Worm (Caenorhabditis elegans) whole organism, late embryonic: Measurements from ENCODE around the gene F20A1.4.

ENCODE experiments used
- C08G9.2 ChIP-seq: sonication (generic microtip); optimal IDR thresholded peaks from 2 replicates; lab custom pipeline; 2016; ENCODE audit warnings: mild to moderate bottlenecking, missing genetic modification characterization, moderate library complexity, missing compliant biosample characterization
- T23F11.4 ChIP-seq: fragments of 200-800 bp; sonication (Bioruptor generic); optimal IDR thresholded peaks from 2 replicates; lab custom pipeline; 2018; ENCODE audit warnings: mild to moderate bottlenecking, missing genetic modification characterization, missing compliant biosample characterization
- Y22D7AL.16 ChIP-seq: sonication (generic microtip); optimal IDR thresholded peaks from 2 replicates; lab custom pipeline; 2016; ENCODE audit warnings: missing genetic modification characterization, missing compliant biosample characterization
- ama-1 ChIP-seq: fragments of 150-350 bp; optimal IDR thresholded peaks from 2 replicates; lab custom pipeline; 2014
- ceh-18 ChIP-seq: sonication (generic microtip); optimal IDR thresholded peaks from 2 replicates; lab custom pipeline; 2016; ENCODE audit warnings: missing genetic modification characterization, missing compliant biosample characterization
- ceh-19 ChIP-seq: fragments of 200-800 bp; sonication (Bioruptor generic); optimal IDR thresholded peaks from 2 replicates; lab custom pipeline; 2018; ENCODE audit warnings: mild to moderate bottlenecking, missing genetic modification characterization, missing compliant biosample characterization
- ceh-24 ChIP-seq: sonication (generic microtip); optimal IDR thresholded peaks from 2 replicates; lab custom pipeline; 2016; ENCODE audit warnings: mild to moderate bottlenecking, missing genetic modification characterization, missing compliant biosample characterization
- ceh-30 ChIP-seq: fragments of 150-350 bp; optimal IDR thresholded peaks from 2 replicates; lab custom pipeline; 2014; ENCODE audit warnings: missing biosample characterization, missing genetic modification characterization
- ceh-31 ChIP-seq: sonication (generic microtip); optimal IDR thresholded peaks from 2 replicates; lab custom pipeline; 2016; ENCODE audit warnings: missing genetic modification characterization, missing compliant biosample characterization
- ceh-34 ChIP-seq: sonication (generic microtip); optimal IDR thresholded peaks from 2 replicates; lab custom pipeline; 2016; ENCODE audit warnings: mild to moderate bottlenecking, missing genetic modification characterization, missing compliant biosample characterization
- ceh-48 ChIP-seq: sonication (generic microtip); optimal IDR thresholded peaks from 2 replicates; lab custom pipeline; 2016; ENCODE audit warnings: missing genetic modification characterization, inconsistent platforms, missing compliant biosample characterization
- ceh-6 ChIP-seq: fragments of 200-800 bp; sonication (Bioruptor generic); optimal IDR thresholded peaks from 2 replicates; lab custom pipeline; 2018; ENCODE audit warnings: mild to moderate bottlenecking, missing genetic modification characterization, missing compliant biosample characterization
- dmd-4 ChIP-seq: sonication (generic microtip); optimal IDR thresholded peaks from 2 replicates; lab custom pipeline; 2016; ENCODE audit warnings: borderline replicate concordance, missing genetic modification characterization, missing compliant biosample characterization
- dve-1 ChIP-seq: sonication (generic microtip); optimal IDR thresholded peaks from 2 replicates; lab custom pipeline; 2017; ENCODE audit warnings: antibody characterized with exemption, mild to moderate bottlenecking, missing genetic modification characterization, missing compliant biosample characterization
- elt-4 ChIP-seq: sonication (generic microtip); optimal IDR thresholded peaks from 2 replicates; lab custom pipeline; 2016; ENCODE audit warnings: missing genetic modification characterization, missing compliant biosample characterization
- ets-4 ChIP-seq: sonication (generic microtip); optimal IDR thresholded peaks from 2 replicates; lab custom pipeline; 2016; ENCODE audit warnings: missing genetic modification characterization, missing compliant biosample characterization
- eyg-1 ChIP-seq: sonication (generic microtip); optimal IDR thresholded peaks from 2 replicates; lab custom pipeline; 2016; ENCODE audit warnings: missing genotype, missing genetic modification characterization, missing compliant biosample characterization
- fax-1 ChIP-seq: sonication (generic microtip); optimal IDR thresholded peaks from 2 replicates; lab custom pipeline; 2016; ENCODE audit warnings: missing genotype, missing genetic modification characterization, missing compliant biosample characterization
- gmeb-2 ChIP-seq: sonication (generic microtip); optimal IDR thresholded peaks from 2 replicates; lab custom pipeline; 2016; ENCODE audit warnings: missing genetic modification characterization, inconsistent platforms, missing compliant biosample characterization
- hlh-15 ChIP-seq: sonication (generic microtip); optimal IDR thresholded peaks from 2 replicates; lab custom pipeline; 2016; ENCODE audit warnings: missing genetic modification characterization, missing compliant biosample characterization
- hlh-6 ChIP-seq: sonication (generic microtip); optimal IDR thresholded peaks from 2 replicates; lab custom pipeline; 2016; ENCODE audit warnings: missing genotype, missing genetic modification characterization, missing compliant biosample characterization
- lim-6 ChIP-seq: sonication (generic microtip); optimal IDR thresholded peaks from 2 replicates; lab custom pipeline; 2016; ENCODE audit warnings: missing genetic modification characterization, missing compliant biosample characterization
- lin-11 ChIP-seq: fragments of 200-800 bp; sonication (Bioruptor generic); optimal IDR thresholded peaks from 2 replicates; lab custom pipeline; 2018; ENCODE audit warnings: mild to moderate bottlenecking, missing genetic modification characterization, missing compliant biosample characterization
- mec-3 ChIP-seq: sonication (generic microtip); optimal IDR thresholded peaks from 2 replicates; lab custom pipeline; 2016; ENCODE audit warnings: borderline replicate concordance, missing genetic modification characterization, missing compliant biosample characterization
- nfya-1 ChIP-seq: sonication (generic microtip); optimal IDR thresholded peaks from 2 replicates; lab custom pipeline; 2017; ENCODE audit warnings: missing genetic modification characterization, mild to moderate bottlenecking, missing compliant biosample characterization, antibody characterized with exemption, moderate library complexity
- nhr-11 ChIP-seq: fragments of 150-350 bp; optimal IDR thresholded peaks from 2 replicates; lab custom pipeline; 2014; ENCODE audit warnings: missing biosample characterization, missing genetic modification characterization
- nhr-232 ChIP-seq: sonication (generic microtip); optimal IDR thresholded peaks from 2 replicates; lab custom pipeline; 2016; ENCODE audit warnings: missing genetic modification characterization, missing compliant biosample characterization
- npax-4 ChIP-seq: sonication (generic microtip); optimal IDR thresholded peaks from 2 replicates; lab custom pipeline; 2016; ENCODE audit warnings: missing genetic modification characterization, missing compliant biosample characterization
- pha-4 ChIP-seq: fragments of 150-350 bp; optimal IDR thresholded peaks from 2 replicates; lab custom pipeline; 2018; ENCODE audit warnings: missing biosample characterization, missing genetic modification reagents, missing genetic modification characterization
- pros-1 ChIP-seq: fragments of 150-350 bp; optimal IDR thresholded peaks from 2 replicates; lab custom pipeline; 2014; ENCODE audit warnings: missing biosample characterization, missing genetic modification reagents, missing genetic modification characterization
- rnt-1 ChIP-seq: sonication (generic microtip); optimal IDR thresholded peaks from 2 replicates; lab custom pipeline; 2016; ENCODE audit warnings: missing genetic modification characterization, missing compliant biosample characterization
- sox-2 ChIP-seq: fragments of 200-800 bp; sonication (Bioruptor generic); IDR thresholded peaks from 2 replicates; pipeline ENCODE4 v1.3.6; 2022; ENCODE audit warnings: missing genetic modification reagents, missing genetic modification characterization, missing compliant biosample characterization
- syd-9 ChIP-seq: sonication (generic microtip); optimal IDR thresholded peaks from 2 replicates; lab custom pipeline; 2016; ENCODE audit warnings: mild to moderate bottlenecking, missing genetic modification characterization, moderate library complexity, missing compliant biosample characterization
- tbx-2 ChIP-seq: sonication (generic microtip); optimal IDR thresholded peaks from 2 replicates; lab custom pipeline; 2016; ENCODE audit warnings: missing genetic modification characterization, missing compliant biosample characterization
- zip-5 ChIP-seq: sonication (generic microtip); optimal IDR thresholded peaks from 2 replicates; lab custom pipeline; 2016; ENCODE audit warnings: missing genetic modification characterization, missing compliant biosample characterization

The F20A1.4 gene

DNA sequence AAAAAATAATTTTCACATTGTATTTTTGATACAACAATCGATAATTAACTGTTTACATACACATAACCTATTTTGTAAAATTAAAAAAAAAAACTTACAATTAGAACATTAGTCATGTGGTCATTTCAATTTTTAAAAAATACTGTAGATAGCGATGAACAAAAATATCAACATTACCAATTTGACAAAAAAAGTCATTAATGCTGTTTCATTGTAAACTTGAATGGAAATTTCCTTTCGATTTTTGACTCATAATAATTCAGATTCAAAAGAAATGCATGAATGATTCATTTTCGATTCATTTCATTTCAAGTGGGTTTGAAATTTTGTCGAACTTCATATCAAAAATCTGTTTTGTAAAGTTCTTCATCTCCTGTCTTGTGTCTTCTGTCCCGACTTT, 12.2 kb downstream of the F20A1.4 start, which contains the start of gene C33G8.2:
C33G8.2 (plus strand) TSS at position 301 of the 400 bp plus-strand sequence.
- TF ChIP-seq Y22D7AL.16 (no peak), ceh-48 (tag; lab: Kevin White, UChicago) (no peak)

- TF ChIP-seq eyg-1 (no peak), C08G9.2 (tag; lab: Kevin White, UChicago) (no peak), dmd-4 (tag; lab: Kevin White, UChicago) (no peak), rnt-1 (tag; lab: Kevin White, UChicago) (no peak), ceh-30 (no peak), npax-4 (no peak), syd-9 (no peak), nfya-1 (tag; lab: Kevin White, UChicago) (no peak), ceh-24 (no peak)
Measured at ce11 chrV:7007307-7007706, 14.4 kb downstream of the F20A1.4 start, which contains the start of gene drd-10. drd-10 (plus strand) TSS chrV:7007607.

- TF ChIP-seq dmd-4 (tag; lab: Kevin White, UChicago) (no peak), hlh-15 (no peak), eyg-1 (no peak)
Measured at ce11 chrV:7005964-7006363, 15.7 kb downstream of the F20A1.4 start, which contains the start of gene spig-10. spig-10 (plus strand) TSS chrV:7006264.

- TF ChIP-seq lim-6 (tag; lab: Kevin White, UChicago) (no peak), elt-4 (no peak), zip-5 (no peak), hlh-6 (tag; lab: Kevin White, UChicago) (no peak), nhr-232 (tag; lab: Kevin White, UChicago) (no peak), ceh-19 (GFP tag; lab: Kevin White, UChicago) (no peak), ama-1 (lab: Kevin White, UChicago) (no peak)
Measured at ce11 chrV:7003850-7004249, 17.8 kb downstream of the F20A1.4 start, which contains the start of gene srab-4. srab-4 (plus strand) TSS chrV:7004150.

- TF ChIP-seq mec-3 (tag; lab: Kevin White, UChicago) (no peak), ceh-30 (no peak), ceh-31 (tag; lab: Kevin White, UChicago) (no peak), npax-4 (no peak), nhr-11 (tag; lab: Kevin White, UChicago) (no peak), lim-6 (tag; lab: Kevin White, UChicago) (no peak), hlh-15 (no peak), C08G9.2 (tag; lab: Kevin White, UChicago) (no peak), gmeb-2 (tag; lab: Kevin White, UChicago) (no peak), syd-9 (no peak), ceh-6 (GFP tag; lab: Kevin White, UChicago) (no peak), T23F11.4 (GFP tag; lab: Kevin White, UChicago) (no peak), ceh-34 (no peak), sox-2 (GFP tag; lab: Robert Waterston, UW) (no peak), zip-5 (no peak)
Measured at ce11 chrV:7000734-7001133, 20.9 kb downstream of the F20A1.4 start.

DNA sequence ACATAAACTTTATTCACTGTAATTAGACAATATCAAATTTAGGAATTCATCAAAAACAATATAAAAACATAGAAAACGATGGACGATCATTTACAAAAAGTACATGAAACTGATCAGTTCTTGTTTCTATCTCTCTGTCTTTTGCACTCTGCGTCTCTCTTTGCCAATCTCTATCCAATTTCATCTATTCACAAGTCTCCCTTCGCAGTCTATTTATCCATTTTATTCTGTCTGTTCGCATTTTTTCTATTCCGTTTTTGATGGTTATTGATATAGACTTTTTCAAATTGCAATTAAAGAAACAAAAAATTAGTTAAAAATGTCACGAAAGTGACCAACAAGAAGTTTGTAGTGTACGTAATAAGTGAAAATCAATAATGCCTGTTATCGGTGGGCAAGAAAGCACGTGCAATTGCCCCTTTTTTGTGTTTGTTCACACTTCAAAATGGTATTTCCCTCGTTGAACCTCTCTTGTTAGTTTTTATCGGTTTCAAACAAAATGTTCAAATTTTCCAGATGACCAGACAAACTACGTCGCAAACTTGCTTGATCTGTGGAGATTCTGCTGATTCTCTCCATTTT, 23.3 kb downstream of the F20A1.4 start, which contains the start of gene nhr-42:
nhr-42 (plus strand) TSS at position 517 of the 582 bp plus-strand sequence.
- no peak for TF ChIP-seq lin-11 (tag; lab: Kevin White, UChicago)
- TF ChIP-seq ceh-31 (tag; lab: Kevin White, UChicago) = no peak
- TF ChIP-seq fax-1 (tag; lab: Kevin White, UChicago) = no peak
- no peak for TF ChIP-seq ceh-19 (GFP tag; lab: Kevin White, UChicago)
- TF ChIP-seq nfya-1 (tag; lab: Kevin White, UChicago) = no peak
- no peak for TF ChIP-seq ama-1 (lab: Kevin White, UChicago)
- TF ChIP-seq tbx-2 (tag; lab: Kevin White, UChicago) = no peak
- TF ChIP-seq elt-4 = no peak
- TF ChIP-seq ceh-48 (tag; lab: Kevin White, UChicago) = no peak
- TF ChIP-seq npax-4 = no peak
- TF ChIP-seq mec-3 (tag; lab: Kevin White, UChicago) = no peak
- TF ChIP-seq ets-4 (tag; lab: Kevin White, UChicago) = no peak
- no peak for TF ChIP-seq pros-1 (tag; lab: Kevin White, UChicago)
- no peak for TF ChIP-seq dve-1 (tag; lab: Kevin White, UChicago)
- no peak for TF ChIP-seq Y22D7AL.16
- TF ChIP-seq pha-4 = no peak
- no peak for TF ChIP-seq ceh-18 (tag; lab: Kevin White, UChicago)
